Fruit fly (Drosophila melanogaster) whole organism, embryonic: ENCODE measurements around the gene CG10510.

Experiments used
- CG10274 ChIP-seq: fragments of 200-800 bp; sonication (Bioruptor generic); optimal IDR thresholded peaks from 3 replicates; lab custom pipeline; 2017; ENCODE audit warnings: missing biosample characterization, mild to moderate bottlenecking, missing genetic modification characterization
- CG10431 ChIP-seq: fragments of 200-800 bp; sonication (Bioruptor generic); optimal IDR thresholded peaks from 3 replicates; lab custom pipeline; 2018; ENCODE audit warnings: missing biosample characterization, mild to moderate bottlenecking, missing genetic modification characterization
- CG12391 ChIP-seq: fragments of 200-800 bp; sonication (Bioruptor generic); optimal IDR thresholded peaks from 3 replicates; lab custom pipeline; 2018; ENCODE audit warnings: missing biosample characterization, mild to moderate bottlenecking, missing genetic modification characterization, moderate library complexity
- CG13624 ChIP-seq: fragments of 200-800 bp; sonication (Bioruptor generic); optimal IDR thresholded peaks from 2 replicates; lab custom pipeline; 2016; ENCODE audit warnings: missing biosample characterization, missing genetic modification characterization
- CG15269 ChIP-seq: fragments of 200-800 bp; sonication (Bioruptor generic); optimal IDR thresholded peaks from 2 replicates; lab custom pipeline; 2018; ENCODE audit warnings: missing biosample characterization, mild to moderate bottlenecking, missing genetic modification characterization, moderate library complexity
- CG1792 ChIP-seq: fragments of 200-800 bp; sonication (Bioruptor generic); optimal IDR thresholded peaks from 2 replicates; lab custom pipeline; 2016; ENCODE audit warnings: missing biosample characterization, missing genetic modification characterization
- CG3281 ChIP-seq: fragments of 200-800 bp; sonication (Bioruptor generic); optimal IDR thresholded peaks from 3 replicates; lab custom pipeline; 2017; ENCODE audit warnings: missing biosample characterization, mild to moderate bottlenecking, missing genetic modification characterization
- CG4282 ChIP-seq: fragments of 200-800 bp; sonication (Bioruptor generic); optimal IDR thresholded peaks from 2 replicates; lab custom pipeline; 2016; ENCODE audit warnings: missing biosample characterization, missing genetic modification characterization
- CG7839 ChIP-seq: fragments of 200-800 bp; sonication (Bioruptor generic); optimal IDR thresholded peaks from 3 replicates; lab custom pipeline; 2018; ENCODE audit warnings: missing biosample characterization, mild to moderate bottlenecking, missing genetic modification characterization, moderate library complexity
- CG7963 ChIP-seq: fragments of 200-800 bp; sonication (Bioruptor generic); IDR thresholded peaks from 3 replicates; pipeline ENCODE4 v1.3.6; 2022; ENCODE audit warnings: missing biosample characterization, missing genetic modification characterization; ENCODE audit not compliant: partially characterized antibody
- CG8290 ChIP-seq, 3 experiments: fragments of 200-800 bp; sonication (Bioruptor generic); optimal IDR thresholded peaks; 2 replicates each; lab custom pipeline; 2016 to 2019; ENCODE audit warnings: missing biosample characterization in 3 of 3, missing genetic modification characterization in 3 of 3, mild to moderate bottlenecking in 2 of 3, moderate library complexity in 1 of 3
- CG8388 ChIP-seq: fragments of 200-800 bp; sonication (Bioruptor generic); optimal IDR thresholded peaks from 2 replicates; lab custom pipeline; 2019; ENCODE audit warnings: missing biosample characterization, mild to moderate bottlenecking, missing genetic modification characterization, moderate library complexity
- CG9817 ChIP-seq: fragments of 200-800 bp; sonication (Bioruptor generic); optimal IDR thresholded peaks from 2 replicates; lab custom pipeline; 2018; ENCODE audit warnings: missing biosample characterization, mild to moderate bottlenecking, missing genetic modification characterization, moderate library complexity
- Camta ChIP-seq: fragments of 200-800 bp; sonication (Bioruptor generic); optimal IDR thresholded peaks from 2 replicates; lab custom pipeline; 2016; ENCODE audit warnings: missing biosample characterization, missing genetic modification characterization
- D19B ChIP-seq: fragments of 200-800 bp; sonication (Bioruptor generic); optimal IDR thresholded peaks from 2 replicates; lab custom pipeline; 2017; ENCODE audit warnings: missing biosample characterization, mild to moderate bottlenecking, missing genetic modification characterization
- Ets97D ChIP-seq: fragments of 200-800 bp; sonication (Bioruptor generic); optimal IDR thresholded peaks from 3 replicates; lab custom pipeline; 2016; ENCODE audit warnings: missing biosample characterization, missing genetic modification characterization
- Fer1 ChIP-seq: fragments of 200-800 bp; sonication (Bioruptor generic); optimal IDR thresholded peaks from 2 replicates; lab custom pipeline; 2017; ENCODE audit warnings: missing biosample characterization, mild to moderate bottlenecking, missing genetic modification characterization
- Fer2 ChIP-seq: fragments of 200-800 bp; sonication (Bioruptor generic); optimal IDR thresholded peaks from 2 replicates; lab custom pipeline; 2018; ENCODE audit warnings: missing biosample characterization, mild to moderate bottlenecking, missing genetic modification characterization, moderate library complexity
- Fer3 ChIP-seq: fragments of 200-800 bp; sonication (Bioruptor generic); optimal IDR thresholded peaks from 2 replicates; lab custom pipeline; 2018; ENCODE audit warnings: missing biosample characterization, mild to moderate bottlenecking, missing genetic modification characterization, moderate library complexity
- Gug ChIP-seq: fragments of 200-800 bp; sonication (Bioruptor generic); IDR thresholded peaks from 4 replicates; pipeline ENCODE4 v1.3.6; 2022; ENCODE audit warnings: missing biosample characterization, missing genetic modification characterization
- Hmr ChIP-seq: fragments of 200-800 bp; sonication (Bioruptor generic); optimal IDR thresholded peaks from 3 replicates; lab custom pipeline; 2017; ENCODE audit warnings: mild to moderate bottlenecking, missing biosample characterization, missing genetic modification reagents, missing genetic modification characterization
- Jarid2 ChIP-seq: fragments of 200-800 bp; sonication (Bioruptor generic); optimal IDR thresholded peaks from 3 replicates; lab custom pipeline; 2017; ENCODE audit warnings: mild to moderate bottlenecking, missing biosample characterization, missing genetic modification reagents, missing genetic modification characterization
- Meics ChIP-seq: fragments of 200-800 bp; sonication (Bioruptor generic); optimal IDR thresholded peaks from 2 replicates; lab custom pipeline; 2017; ENCODE audit warnings: missing biosample characterization, mild to moderate bottlenecking, missing genetic modification characterization
- Myb ChIP-seq: fragments of 200-800 bp; sonication (Bioruptor generic); optimal IDR thresholded peaks from 2 replicates; lab custom pipeline; 2016; ENCODE audit warnings: missing biosample characterization, missing genetic modification characterization
- Opbp ChIP-seq: fragments of 200-800 bp; sonication (Bioruptor generic); IDR thresholded peaks from 3 replicates; pipeline ENCODE4 v1.3.6; 2022; ENCODE audit warnings: missing biosample characterization, missing genetic modification characterization; ENCODE audit not compliant: partially characterized antibody
- PHDP ChIP-seq: fragments of 200-800 bp; sonication (Bioruptor generic); optimal IDR thresholded peaks from 3 replicates; lab custom pipeline; 2018; ENCODE audit warnings: missing biosample characterization, mild to moderate bottlenecking, missing genetic modification characterization, moderate library complexity
- Scr ChIP-seq: fragments of 200-800 bp; sonication (Bioruptor generic); IDR thresholded peaks from 2 replicates; pipeline ENCODE4 v1.3.6; 2022; ENCODE audit warnings: missing biosample characterization, missing genetic modification characterization; ENCODE audit not compliant: partially characterized antibody
- Sox102F ChIP-seq: fragments of 200-800 bp; sonication (Bioruptor generic); optimal IDR thresholded peaks from 2 replicates; lab custom pipeline; 2018; ENCODE audit warnings: missing biosample characterization, mild to moderate bottlenecking, missing genetic modification characterization, moderate library complexity
- ac ChIP-seq: fragments of 200-800 bp; sonication (Bioruptor generic); optimal IDR thresholded peaks from 3 replicates; lab custom pipeline; 2017; ENCODE audit warnings: missing biosample characterization, mild to moderate bottlenecking, missing genetic modification characterization
- br ChIP-seq: fragments of >200 bp; optimal IDR thresholded peaks from 2 replicates; lab custom pipeline; 2017
- btn ChIP-seq: fragments of 200-800 bp; sonication (Bioruptor generic); optimal IDR thresholded peaks from 2 replicates; lab custom pipeline; 2016; ENCODE audit warnings: missing biosample characterization, missing genetic modification characterization
- caup ChIP-seq: fragments of 200-800 bp; sonication (Bioruptor generic); optimal IDR thresholded peaks from 3 replicates; lab custom pipeline; 2017; ENCODE audit warnings: missing biosample characterization, mild to moderate bottlenecking, missing genetic modification characterization, moderate library complexity; ENCODE audit not compliant: severe bottlenecking
- chm ChIP-seq: fragments of 200-800 bp; sonication (Bioruptor generic); IDR thresholded peaks from 2 replicates; pipeline ENCODE4 v1.3.6; 2022; ENCODE audit warnings: missing biosample characterization, missing genetic modification characterization
- esg ChIP-seq: fragments of 200-800 bp; sonication (Bioruptor generic); conservative IDR thresholded peaks from 2 replicates; pipeline ENCODE4 v1.3.6; 2022; ENCODE audit warnings: missing biosample characterization, missing genetic modification characterization
- eve ChIP-seq, 2 experiments: fragments of >200 bp; optimal IDR thresholded peaks; 2 replicates each; lab custom pipeline; 2017; ENCODE audit warnings: missing biosample characterization in 2 of 2, missing genetic modification characterization in 2 of 2
- gem ChIP-seq: fragments of 200-800 bp; sonication (Bioruptor generic); optimal IDR thresholded peaks from 2 replicates; lab custom pipeline; 2019; ENCODE audit warnings: missing biosample characterization, mild to moderate bottlenecking, missing genetic modification characterization, moderate library complexity
- gsb ChIP-seq: fragments of 200-800 bp; sonication (Bioruptor generic); IDR thresholded peaks from 2 replicates; pipeline ENCODE4 v1.3.6; 2022; ENCODE audit warnings: missing biosample characterization, missing genetic modification characterization
- ind ChIP-seq: fragments of 200-800 bp; sonication (Bioruptor generic); optimal IDR thresholded peaks from 3 replicates; lab custom pipeline; 2016; ENCODE audit warnings: missing biosample characterization, missing genetic modification characterization
- inv ChIP-seq: fragments of 200-800 bp; sonication (Bioruptor generic); IDR thresholded peaks from 2 replicates; pipeline ENCODE4 v1.3.6; 2022; ENCODE audit warnings: missing biosample characterization, missing genetic modification characterization; ENCODE audit not compliant: partially characterized antibody
- lab ChIP-seq: fragments of 200-800 bp; sonication (Bioruptor generic); optimal IDR thresholded peaks from 3 replicates; lab custom pipeline; 2017; ENCODE audit warnings: missing biosample characterization, missing genetic modification characterization, mild to moderate bottlenecking, moderate library complexity, missing genetic modification reagents
- lilli ChIP-seq: fragments of 200-800 bp; sonication (Bioruptor generic); optimal IDR thresholded peaks from 3 replicates; lab custom pipeline; 2016; ENCODE audit warnings: missing biosample characterization, missing genetic modification characterization
- maf-S ChIP-seq: fragments of 200-800 bp; sonication (Bioruptor generic); optimal IDR thresholded peaks from 2 replicates; lab custom pipeline; 2016; ENCODE audit warnings: missing biosample characterization, missing genetic modification characterization
- org-1 ChIP-seq: fragments of 200-800 bp; sonication (Bioruptor generic); optimal IDR thresholded peaks from 2 replicates; lab custom pipeline; 2017; ENCODE audit warnings: missing biosample characterization, missing genetic modification characterization
- row ChIP-seq: fragments of 200-800 bp; sonication (Bioruptor generic); IDR thresholded peaks from 3 replicates; pipeline ENCODE4 v1.3.6; 2022; ENCODE audit warnings: missing biosample characterization, missing genetic modification characterization
- tna ChIP-seq: fragments of 200-800 bp; sonication (Bioruptor generic); IDR thresholded peaks from 2 replicates; pipeline ENCODE4 v1.3.6; 2022; ENCODE audit warnings: missing biosample characterization, missing genetic modification characterization; ENCODE audit not compliant: partially characterized antibody
- tx ChIP-seq: fragments of 200-800 bp; sonication (Bioruptor generic); optimal IDR thresholded peaks from 2 replicates; lab custom pipeline; 2016; ENCODE audit warnings: missing biosample characterization, missing genetic modification characterization
- unpg ChIP-seq: fragments of 200-800 bp; sonication (Bioruptor generic); optimal IDR thresholded peaks from 3 replicates; lab custom pipeline; 2018; ENCODE audit warnings: missing biosample characterization, mild to moderate bottlenecking, missing genetic modification characterization, moderate library complexity
- wdn ChIP-seq: fragments of 200-800 bp; sonication (Bioruptor generic); IDR thresholded peaks from 2 replicates; pipeline ENCODE4 v1.3.6; 2022; ENCODE audit warnings: missing biosample characterization, missing genetic modification characterization
- wek ChIP-seq: fragments of 200-800 bp; sonication (Bioruptor generic); optimal IDR thresholded peaks from 3 replicates; lab custom pipeline; 2018; ENCODE audit warnings: missing biosample characterization, mild to moderate bottlenecking, missing genetic modification characterization, moderate library complexity

Gene CG10510

DNA sequence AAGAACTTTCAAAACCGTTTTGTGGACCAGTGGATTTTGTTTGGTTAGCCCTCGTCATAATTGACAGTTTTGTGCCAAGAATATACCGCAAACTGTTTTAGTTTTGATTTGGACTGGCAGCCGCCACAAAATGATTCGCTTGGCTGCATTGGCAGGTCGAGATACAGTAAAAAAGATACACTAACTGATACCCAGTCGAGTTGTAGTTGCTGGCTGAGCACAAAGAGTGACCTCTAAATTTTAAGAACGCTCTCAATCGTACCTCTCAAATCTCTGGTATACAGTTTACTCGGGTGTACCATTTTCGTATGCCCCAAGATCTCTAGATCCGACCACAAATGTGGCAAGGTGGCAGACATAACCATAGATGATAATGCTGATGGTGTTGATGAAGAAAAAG, 33.1 kb upstream of the CG10510 start (continued):
- TF ChIP-seq CG1792 (GFP tag; lab: Kevin White, UChicago) (no peak), tx (no peak), Opbp (GFP tag; lab: Robert Waterston, UW) (0 out of 3 replicates have a peak, but pooled peaks have one; percentile 25), CG12391 (tag; lab: Kevin White, UChicago) (no peak), chm (GFP tag; lab: Robert Waterston, UW) (no peak), CG7963 (0 out of 3 replicates have a peak, but pooled peaks have one; percentile 38), wdn (GFP tag; lab: Robert Waterston, UW) (no peak), tna (GFP tag; lab: Robert Waterston, UW) (peak; percentile 55; the same call in 1 of the 2 replicates), CG8388 (GFP tag; lab: Kevin White, UChicago) (no peak), ind (no peak), CG7839 (tag; lab: Kevin White, UChicago) (no peak), Ets97D (GFP tag; lab: Kevin White, UChicago) (no peak), CG10431 (no peak), Myb (GFP tag; lab: Kevin White, UChicago) (no peak), br (no peak), btn (GFP tag; lab: Kevin White, UChicago) (no peak), eve (GFP tag; optimal IDR thresholded peaks at IDR 0.05; lab: Kevin White, UChicago) (no peak), maf-S (GFP tag; lab: Kevin White, UChicago) (no peak), Camta (no peak)

DNA sequence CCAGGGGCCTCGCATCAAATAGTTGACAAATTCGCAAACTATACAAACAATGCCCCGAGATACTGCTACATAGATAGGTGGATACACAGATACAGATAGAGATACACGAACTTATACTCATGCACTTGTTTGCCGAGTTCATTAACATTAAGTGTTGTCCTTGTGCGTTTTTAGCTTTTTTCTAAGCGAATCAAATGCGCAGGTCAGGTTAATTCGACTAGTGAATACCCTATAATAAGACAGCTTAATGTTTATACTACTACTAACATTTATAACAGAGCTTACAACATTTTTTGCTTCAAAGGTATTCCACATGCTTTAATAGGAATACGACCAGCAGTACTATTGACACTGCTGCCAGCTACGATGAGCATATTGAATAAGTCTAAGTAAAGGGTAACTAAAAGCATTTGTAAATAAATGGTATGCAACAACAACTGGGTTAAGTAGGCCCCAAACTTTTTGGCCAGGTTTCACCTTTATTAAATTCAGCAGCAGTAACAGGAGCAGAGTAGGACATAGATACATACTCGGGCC, 31.6 kb upstream of the CG10510 start:
- peak; percentile 18 for TF ChIP-seq CG13624 (GFP tag; lab: Kevin White, UChicago)
- TF ChIP-seq wek (GFP tag; lab: Kevin White, UChicago): no peak
- peak; percentile 9 for TF ChIP-seq unpg (GFP tag; lab: Kevin White, UChicago)
- peak; percentile 20 for TF ChIP-seq CG10274 (GFP tag; lab: Kevin White, UChicago)
- peak; percentile 42; the same call in 2 of the 3 replicates for TF ChIP-seq row (GFP tag; lab: Robert Waterston, UW)
- TF ChIP-seq Sox102F (GFP tag; lab: Kevin White, UChicago): peak; percentile 1
- peak; percentile 25 for TF ChIP-seq PHDP (tag; lab: Kevin White, UChicago)
- TF ChIP-seq Hmr: peak; percentile 13
- TF ChIP-seq Fer2: no peak
- peak; percentile 13 for TF ChIP-seq lab (GFP tag; lab: Kevin White, UChicago)
- TF ChIP-seq Scr: no peak
- TF ChIP-seq gem (tag; lab: Kevin White, UChicago): peak; percentile 40
- TF ChIP-seq D19B: peak; percentile 48
- TF ChIP-seq caup (GFP tag; lab: Kevin White, UChicago): peak; percentile 10
- TF ChIP-seq CG4282 (GFP tag; lab: Kevin White, UChicago): no peak
- TF ChIP-seq esg (GFP tag; lab: Robert Waterston, UW): peak; percentile 30; the same call in 1 of the 2 replicates
- TF ChIP-seq CG3281 (GFP tag; lab: Kevin White, UChicago): peak; percentile 17
- peak; percentile 25 for TF ChIP-seq Fer1 (GFP tag; lab: Kevin White, UChicago)
- peak; percentile 25 for TF ChIP-seq Meics (GFP tag; lab: Kevin White, UChicago)
- peak; percentile 4 for TF ChIP-seq Fer3 (tag; lab: Kevin White, UChicago)
- no peak for TF ChIP-seq inv (GFP tag; lab: Robert Waterston, UW)
- no peak for TF ChIP-seq gsb (GFP tag; lab: Robert Waterston, UW)
- peak; percentile 21 for TF ChIP-seq CG15269
- TF ChIP-seq ac: no peak
- TF ChIP-seq lilli (GFP tag; lab: Kevin White, UChicago): peak; percentile 11
- TF ChIP-seq org-1 (GFP tag; lab: Kevin White, UChicago): peak; percentile 16
- peak; percentile 7 for TF ChIP-seq Jarid2 (GFP tag; lab: Kevin White, UChicago)
- 0 out of 4 replicates have a peak, but pooled peaks have one; percentile 1 for TF ChIP-seq Gug (GFP tag; lab: Robert Waterston, UW)
- TF ChIP-seq CG9817 (tag; lab: Kevin White, UChicago): peak; percentile 4
- TF ChIP-seq CG8290 (GFP tag; optimal IDR thresholded peaks at IDR 0.05; lab: Kevin White, UChicago): no peak
- peak in 1 of 2 experiments; percentile 22 for TF ChIP-seq CG8290 (tag; optimal IDR thresholded peaks at IDR 0.05; lab: Kevin White, UChicago)
